Worm (Caenorhabditis elegans) whole organism, young adult: ENCODE data around the gene Y54G11A.1.

Source experiments
- attf-3 ChIP-seq: fragments of 200-800 bp; sonication (Bioruptor generic); conservative IDR thresholded peaks from 2 replicates; pipeline ENCODE4 v1.3.6; 2022; ENCODE audit warnings: missing genetic modification reagents, missing genetic modification characterization, missing compliant biosample characterization
- mes-4 ChIP-seq: sonication (generic microtip); optimal IDR thresholded peaks from 2 replicates; lab custom pipeline; 2016; ENCODE audit warnings: missing genotype, missing genetic modification characterization, missing compliant biosample characterization
- nfya-1 ChIP-seq: sonication (generic microtip); optimal IDR thresholded peaks from 2 replicates; lab custom pipeline; 2017; ENCODE audit warnings: antibody characterized with exemption, missing compliant biosample characterization, missing genetic modification characterization, borderline replicate concordance; ENCODE audit not compliant: insufficient read depth

DNA sequence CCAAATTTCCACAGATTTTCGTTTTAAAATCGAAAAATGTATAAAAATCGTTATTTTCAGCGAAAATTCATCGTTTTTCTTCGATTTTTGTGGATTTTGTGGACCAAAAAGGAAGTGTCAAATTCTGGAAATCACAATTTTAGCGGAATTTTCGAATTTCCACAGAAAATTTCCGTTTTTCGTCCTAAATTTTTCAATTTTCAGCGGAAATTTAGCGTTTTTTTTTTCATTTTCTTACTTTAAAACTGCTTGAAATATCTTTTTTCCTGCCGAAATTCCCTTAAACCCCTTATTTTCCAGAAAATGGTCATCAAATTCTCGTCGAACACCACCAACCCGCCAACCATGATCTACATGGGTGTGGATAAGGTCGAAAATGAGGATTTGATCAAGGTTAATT is 16.9 kb downstream of the Y54G11A.1 start, which contains the start of gene Y54G11A.2:
- TF ChIP-seq mes-4 (tag; lab: Kevin White, UChicago) = no peak
- TF ChIP-seq attf-3 = no peak
- no peak for TF ChIP-seq nfya-1 (tag; lab: Kevin White, UChicago)
